Worm (Caenorhabditis elegans) whole organism, L1 larva: ENCODE data around the gene ceh-57.

Experiments
- ama-1 ChIP-seq: fragments of 150-350 bp; optimal IDR thresholded peaks from 2 replicates; lab custom pipeline; 2014
- efl-1 ChIP-seq, 4 experiments: fragments of 150-350 bp; optimal IDR thresholded peaks in 3 of 4; peaks in 1 of 4; 1 replicate in 1 of 4; 2 replicates in 3 of 4; lab custom pipeline; 2014; ENCODE audit warnings: missing biosample characterization in 2 of 4, missing genetic modification characterization in 2 of 4, missing genetic modification reagents in 2 of 4
- egl-27 ChIP-seq, 2 experiments: fragments of 150-350 bp in 1 of 2; sonication (generic microtip); optimal IDR thresholded peaks; 3 replicates each; lab custom pipeline; 2017 to 2018; ENCODE audit warnings: missing biosample characterization in 2 of 2, missing genetic modification characterization in 2 of 2, missing genetic modification reagents in 2 of 2
- mep-1 ChIP-seq: fragments of 150-350 bp; optimal IDR thresholded peaks from 2 replicates; lab custom pipeline; 2014; ENCODE audit warnings: missing biosample characterization, missing genetic modification characterization
- nhr-12 ChIP-seq: sonication (generic microtip); optimal IDR thresholded peaks from 2 replicates; lab custom pipeline; 2017; ENCODE audit warnings: missing biosample characterization, missing genetic modification characterization
- nhr-19 ChIP-seq: fragments of 200-800 bp; sonication (Bioruptor generic); conservative IDR thresholded peaks from 2 replicates; pipeline ENCODE4 v1.3.6; 2022; ENCODE audit warnings: missing genetic modification characterization, missing compliant biosample characterization
- rnt-1 ChIP-seq: sonication (generic microtip); optimal IDR thresholded peaks from 2 replicates; lab custom pipeline; 2016; ENCODE audit warnings: mild to moderate bottlenecking, missing genetic modification characterization, moderate library complexity, missing compliant biosample characterization
- skn-1 ChIP-seq: fragments of 150-350 bp; optimal IDR thresholded peaks from 2 replicates; lab custom pipeline; 2014; ENCODE audit warnings: missing biosample characterization, missing genetic modification characterization
- snpc-4 ChIP-seq: fragments of 150-350 bp; optimal IDR thresholded peaks from 2 replicates; lab custom pipeline; 2014; ENCODE audit warnings: missing biosample characterization, missing genetic modification characterization
- unc-62 ChIP-seq: fragments of 150-350 bp; optimal IDR thresholded peaks from 2 replicates; lab custom pipeline; 2014; ENCODE audit warnings: missing biosample characterization, missing genetic modification reagents, missing genetic modification characterization
- zip-4 ChIP-seq: fragments of 200-800 bp; sonication (Bioruptor generic); optimal IDR thresholded peaks from 2 replicates; lab custom pipeline; 2018; ENCODE audit warnings: mild to moderate bottlenecking, missing genetic modification characterization, moderate library complexity, missing compliant biosample characterization
- ztf-11 ChIP-seq, 2 experiments: sonication (generic microtip); optimal IDR thresholded peaks; 2 replicates each; lab custom pipeline; 2016 to 2017; ENCODE audit warnings: missing genetic modification characterization in 2 of 2, missing biosample characterization in 1 of 2, missing compliant biosample characterization in 1 of 2
- ztf-4 ChIP-seq: fragments of 150-350 bp; optimal IDR thresholded peaks from 2 replicates; lab custom pipeline; 2014; ENCODE audit warnings: missing biosample characterization, missing genetic modification characterization

DNA sequence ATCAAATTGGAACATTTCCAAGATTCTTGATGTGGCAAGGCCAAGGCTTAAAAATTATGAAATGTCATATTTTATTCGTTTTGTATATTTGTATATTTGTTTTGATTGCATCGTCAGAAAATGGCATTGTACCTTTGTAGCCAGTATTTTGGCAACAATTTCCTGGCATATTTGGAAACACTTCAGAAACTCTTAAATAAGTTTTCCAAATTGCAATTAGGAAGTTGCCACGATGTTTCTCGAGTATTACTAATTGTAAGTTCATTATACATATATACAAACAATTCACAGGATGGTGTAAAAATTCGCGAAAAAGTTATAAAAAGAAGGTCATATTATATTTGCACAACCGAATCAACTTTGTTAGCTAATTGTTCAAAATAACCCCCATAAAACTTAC, 51.8 kb downstream of the ceh-57 start, which contains the start of gene idpp-8:
- TF ChIP-seq ama-1 (lab: Kevin White, UChicago) (no peak), snpc-4 (tag; lab: Kevin White, UChicago) (no peak), nhr-12 (tag; lab: Kevin White, UChicago) (no peak), mep-1 (tag; lab: Kevin White, UChicago) (no peak), rnt-1 (no peak), efl-1 (optimal IDR thresholded peaks at IDR 0.05; lab: Kevin White, UChicago) (no peak), efl-1 (GFP tag; optimal IDR thresholded peaks at IDR 0.05 in 1 of 2; lab: Kevin White, UChicago) (no peak), egl-27 (tag; optimal IDR thresholded peaks at IDR 0.05; lab: Kevin White, UChicago) (no peak), unc-62 (GFP tag; lab: Kevin White, UChicago) (no peak), ztf-11 (tag; optimal IDR thresholded peaks at IDR 0.05; lab: Kevin White, UChicago) (no peak), nhr-19 (GFP tag; lab: Robert Waterston, UW) (no peak), skn-1 (tag; lab: Kevin White, UChicago) (no peak), zip-4 (GFP tag; lab: Kevin White, UChicago) (no peak), ztf-4 (tag; lab: Kevin White, UChicago) (no peak)
